Worm (Caenorhabditis elegans) whole organism, midembryonic: ENCODE results near the gene aldo-1.

Experiments
- T22C8.4 ChIP-seq: fragments of 200-800 bp; sonication (Bioruptor generic); IDR thresholded peaks from 2 replicates; pipeline ENCODE4 v1.3.6; 2022; ENCODE audit warnings: missing genetic modification characterization, missing compliant biosample characterization
- flt-1 ChIP-seq: fragments of 200-800 bp; sonication (Bioruptor generic); IDR thresholded peaks from 2 replicates; pipeline ENCODE4 v1.3.6; 2022; ENCODE audit warnings: missing genetic modification characterization, missing compliant biosample characterization
- klf-2 ChIP-seq: fragments of 200-800 bp; sonication (Bioruptor generic); conservative IDR thresholded peaks from 2 replicates; pipeline ENCODE4 v1.3.6; 2022; ENCODE audit warnings: missing genetic modification reagents, missing genetic modification characterization, missing compliant biosample characterization
- med-1 ChIP-seq: sonication (generic microtip); optimal IDR thresholded peaks from 2 replicates; lab custom pipeline; 2017; ENCODE audit warnings: missing genetic modification characterization, mild to moderate bottlenecking, missing compliant biosample characterization, antibody characterized with exemption, missing genetic modification reagents; ENCODE audit not compliant: insufficient read depth
- ref-1 ChIP-seq: fragments of 200-800 bp; sonication (Bioruptor generic); conservative IDR thresholded peaks from 2 replicates; pipeline ENCODE4 v1.3.6; 2022; ENCODE audit warnings: missing genetic modification reagents, missing genetic modification characterization, missing compliant biosample characterization
- tab-1 ChIP-seq: fragments of 200-800 bp; sonication (Bioruptor generic); IDR thresholded peaks from 2 replicates; pipeline ENCODE4 v1.3.6; 2022; ENCODE audit warnings: missing genetic modification characterization, missing compliant biosample characterization
- ztf-23 ChIP-seq: fragments of 200-800 bp; sonication (Bioruptor generic); IDR thresholded peaks from 2 replicates; pipeline ENCODE4 v1.3.6; 2022; ENCODE audit warnings: missing genetic modification reagents, missing genetic modification characterization, missing compliant biosample characterization
- ztf-29 ChIP-seq: fragments of 200-800 bp; sonication (Bioruptor generic); IDR thresholded peaks from 2 replicates; pipeline ENCODE4 v1.3.6; 2022; ENCODE audit warnings: missing genetic modification reagents, missing genetic modification characterization, missing compliant biosample characterization

- TF ChIP-seq klf-2 (GFP tag; lab: Robert Waterston, UW) (no peak), ztf-23 (no peak), ztf-29 (GFP tag; lab: Robert Waterston, UW) (no peak), T22C8.4 (GFP tag; lab: Robert Waterston, UW) (no peak), tab-1 (GFP tag; lab: Robert Waterston, UW) (no peak), ref-1 (GFP tag; lab: Robert Waterston, UW) (no peak), med-1 (GFP tag; lab: Kevin White, UChicago) (no peak), flt-1 (GFP tag; lab: Robert Waterston, UW) (no peak)
These were observed 1.2 kb downstream of the aldo-1 start for ce11 chrIII:13563583-13563982.
